Fruit fly (Drosophila melanogaster): ENCODE data around the gene obst-H.

obst-H gene

DNA sequence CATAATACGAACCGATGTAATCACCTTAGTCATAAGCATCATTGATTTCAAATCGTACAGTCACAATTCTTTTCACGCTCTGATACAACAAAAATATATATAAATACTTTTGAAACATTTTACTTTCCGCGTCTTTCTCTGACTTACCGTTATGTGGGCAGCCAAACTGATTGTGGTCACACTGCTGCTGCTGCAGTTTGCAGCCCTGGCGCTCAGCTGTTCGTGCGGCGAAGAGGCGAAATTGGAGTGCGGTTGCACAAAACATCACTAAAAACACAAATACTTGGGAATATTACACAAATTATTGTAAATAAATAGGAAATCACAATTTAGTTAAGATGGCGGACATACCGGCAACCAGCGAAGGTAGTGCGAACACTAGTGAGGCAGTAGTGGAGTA lies 19.6 kb downstream of the obst-H start, which contains the start of the genes gdl and gdl-ORF39 (continued):
- TF ChIP-seq CG15514 (GFP tag; optimal IDR thresholded peaks at IDR 0.05) = peak; percentile 65
- no peak for TF ChIP-seq ttk (GFP tag; IDR thresholded peaks at IDR 0.05)
- peak; percentile 12 for TF ChIP-seq CG12659 (GFP tag; optimal IDR thresholded peaks at IDR 0.05)
- no peak for TF ChIP-seq CG12299 (tag; optimal IDR thresholded peaks at IDR 0.05)
- TF ChIP-seq unc-4 (GFP tag; IDR thresholded peaks at IDR 0.05; ENCODE audit: partially characterized antibody) = peak; percentile 32; the same call in 1 of the 2 replicates
- 0 out of 3 replicates have a peak, but pooled peaks have one; percentile 20 for TF ChIP-seq CG16813 (GFP tag; IDR thresholded peaks at IDR 0.05; ENCODE audit: partially characterized antibody)
- peak; percentile 100 for TF ChIP-seq CG14710 (tag; optimal IDR thresholded peaks at IDR 0.05)
- TF ChIP-seq CG13287 (GFP tag; IDR thresholded peaks at IDR 0.05; ENCODE audit: partially characterized antibody) = peak; percentile 62
- TF ChIP-seq CG7928 (GFP tag; optimal IDR thresholded peaks at IDR 0.05) = peak; percentile 94
- TF ChIP-seq HLHmδ (GFP tag; optimal IDR thresholded peaks at IDR 0.05) = peak; percentile 21
- TF ChIP-seq Med (GFP tag) = peak; percentile 61
- peak; percentile 43; the same call in 1 of the 2 replicates for TF ChIP-seq bbx (GFP tag; IDR thresholded peaks at IDR 0.05; ENCODE audit: partially characterized antibody)
- no peak for TF ChIP-seq Neu2 (GFP tag; optimal IDR thresholded peaks at IDR 0.05; ENCODE audit: borderline replicate concordance)
- TF ChIP-seq Nf-YA (GFP tag; IDR thresholded peaks at IDR 0.05) = no peak
- 0 out of 3 replicates have a peak, but pooled peaks have one; percentile 23 for TF ChIP-seq CG2199 (GFP tag; IDR thresholded peaks at IDR 0.05)
- TF ChIP-seq Opbp (GFP tag; IDR thresholded peaks at IDR 0.05; ENCODE audit: partially characterized antibody) = peak; percentile 46; the same call in 2 of the 3 replicates
- peak; percentile 43 for TF ChIP-seq gfzf (GFP tag; optimal IDR thresholded peaks at IDR 0.05)
- TF ChIP-seq CG17568 (GFP tag; optimal IDR thresholded peaks at IDR 0.05) = no peak
- peak; percentile 98 for TF ChIP-seq E2f2 (GFP tag; IDR thresholded peaks at IDR 0.05)
- TF ChIP-seq Spps (tag; optimal IDR thresholded peaks at IDR 0.05) = no peak
- peak; percentile 83 to 98 for TF ChIP-seq crp (GFP tag; optimal IDR thresholded peaks at IDR 0.05)
- no peak for TF ChIP-seq tna (GFP tag; IDR thresholded peaks at IDR 0.05; ENCODE audit: partially characterized antibody)
- no peak for TF ChIP-seq vfl (GFP tag; optimal IDR thresholded peaks at IDR 0.05)
- TF ChIP-seq salm (tag; optimal IDR thresholded peaks at IDR 0.05) = no peak
- TF ChIP-seq CG34224 (GFP tag; IDR thresholded peaks at IDR 0.05; ENCODE audit: partially characterized antibody) = peak; percentile 44; the same call in 2 of the 3 replicates
- peak; percentile 6 for TF ChIP-seq CG2712 (tag; optimal IDR thresholded peaks at IDR 0.05)
- TF ChIP-seq bowl (GFP tag; IDR thresholded peaks at IDR 0.05) = no peak
- no peak for TF ChIP-seq Nf-YB (GFP tag; optimal IDR thresholded peaks at IDR 0.05)
- TF ChIP-seq p53 (GFP tag; optimal IDR thresholded peaks at IDR 0.05) = no peak
- peak; percentile 11 for TF ChIP-seq YL-1 (GFP tag; optimal IDR thresholded peaks at IDR 0.05)
- TF ChIP-seq ranshi (GFP tag; IDR thresholded peaks at IDR 0.05) = no peak
- TF ChIP-seq trem (tag; optimal IDR thresholded peaks at IDR 0.05) = peak; percentile 36
- TF ChIP-seq Dref (GFP tag; IDR thresholded peaks at IDR 0.05) = peak; percentile 64
- TF ChIP-seq CG8290 (GFP tag; optimal IDR thresholded peaks at IDR 0.05) = no peak
- TF ChIP-seq CG8290 (tag; optimal IDR thresholded peaks at IDR 0.05) = peak in 1 of 2 experiments; percentile 8
- TF ChIP-seq Lim3 (GFP tag; IDR thresholded peaks at IDR 0.05) = no peak
- TF ChIP-seq phol (tag; optimal IDR thresholded peaks at IDR 0.05) = peak; percentile 11
- TF ChIP-seq Sry-δ (GFP tag; optimal IDR thresholded peaks at IDR 0.05) = peak; percentile 22
- TF ChIP-seq stwl (tag; optimal IDR thresholded peaks at IDR 0.05) = peak; percentile 71
- peak; percentile 6 for TF ChIP-seq CG15601 (tag; optimal IDR thresholded peaks at IDR 0.05)
- peak; percentile 58 for TF ChIP-seq sens (GFP tag)
- no peak for TF ChIP-seq tup (GFP tag; optimal IDR thresholded peaks at IDR 0.05)
- peak; percentile 50 for TF ChIP-seq CG2116 (GFP tag; optimal IDR thresholded peaks at IDR 0.05)
- peak in 1 of 2 experiments; percentile 63 for TF ChIP-seq Pdp1 (GFP tag; optimal IDR thresholded peaks at IDR 0.05)

All from whole organism, embryonic.